Fruit fly (Drosophila melanogaster) whole organism, embryonic: ENCODE data around the gene CG11560.

Experiments used
- Adf1 ChIP-seq: fragments of 200-800 bp; sonication (Bioruptor generic); IDR thresholded peaks from 2 replicates; pipeline ENCODE4 v1.3.6; 2022; ENCODE audit warnings: missing biosample characterization, missing genetic modification characterization
- Atf3 ChIP-seq: fragments of 200-800 bp; sonication (Bioruptor generic); optimal IDR thresholded peaks from 3 replicates; lab custom pipeline; 2016; ENCODE audit warnings: missing biosample characterization, missing genetic modification characterization
- CG1024 ChIP-seq: fragments of 200-800 bp; sonication (Bioruptor generic); IDR thresholded peaks from 2 replicates; pipeline ENCODE4 v1.3.6; 2022; ENCODE audit warnings: missing biosample characterization, missing genetic modification characterization
- CG10565 ChIP-seq: fragments of 200-800 bp; sonication (Bioruptor generic); optimal IDR thresholded peaks from 3 replicates; lab custom pipeline; 2016; ENCODE audit warnings: missing biosample characterization, mild to moderate bottlenecking, missing genetic modification characterization
- CG11247 ChIP-seq: fragments of 200-800 bp; sonication (Bioruptor generic); IDR thresholded peaks from 2 replicates; pipeline ENCODE4 v1.3.6; 2022; ENCODE audit warnings: missing biosample characterization, missing genetic modification characterization
- CG11504 ChIP-seq: fragments of 200-800 bp; sonication (Bioruptor generic); optimal IDR thresholded peaks from 3 replicates; lab custom pipeline; 2019; ENCODE audit warnings: missing biosample characterization, mild to moderate bottlenecking, missing genetic modification characterization, moderate library complexity
- CG12104 ChIP-seq: fragments of 200-800 bp; sonication (Bioruptor generic); optimal IDR thresholded peaks from 3 replicates; lab custom pipeline; 2016; ENCODE audit warnings: missing biosample characterization, missing genetic modification characterization
- CG12659 ChIP-seq: fragments of 200-800 bp; sonication (Bioruptor generic); optimal IDR thresholded peaks from 3 replicates; lab custom pipeline; 2017; ENCODE audit warnings: mild to moderate bottlenecking, missing biosample characterization, missing genetic modification reagents, missing genetic modification characterization
- CG14441 ChIP-seq: fragments of 200-800 bp; sonication (Bioruptor generic); IDR thresholded peaks from 2 replicates; pipeline ENCODE4 v1.3.6; 2022; ENCODE audit warnings: missing biosample characterization, missing genetic modification characterization
- CG14667 ChIP-seq: fragments of 200-800 bp; sonication (Bioruptor generic); IDR thresholded peaks from 2 replicates; pipeline ENCODE4 v1.3.6; 2022; ENCODE audit warnings: missing biosample characterization, missing genetic modification characterization
- CG15269 ChIP-seq: fragments of 200-800 bp; sonication (Bioruptor generic); optimal IDR thresholded peaks from 2 replicates; lab custom pipeline; 2018; ENCODE audit warnings: missing biosample characterization, mild to moderate bottlenecking, missing genetic modification characterization, moderate library complexity
- CG1602 ChIP-seq: fragments of 200-800 bp; sonication (Bioruptor generic); optimal IDR thresholded peaks from 3 replicates; lab custom pipeline; 2016; ENCODE audit warnings: missing biosample characterization, missing genetic modification characterization
- CG18619 ChIP-seq: fragments of 200-800 bp; sonication (Bioruptor generic); optimal IDR thresholded peaks from 3 replicates; lab custom pipeline; 2017; ENCODE audit warnings: missing biosample characterization, mild to moderate bottlenecking, missing genetic modification characterization
- CG3281 ChIP-seq: fragments of 200-800 bp; sonication (Bioruptor generic); optimal IDR thresholded peaks from 3 replicates; lab custom pipeline; 2017; ENCODE audit warnings: missing biosample characterization, mild to moderate bottlenecking, missing genetic modification characterization
- CG4282 ChIP-seq: fragments of 200-800 bp; sonication (Bioruptor generic); optimal IDR thresholded peaks from 2 replicates; lab custom pipeline; 2016; ENCODE audit warnings: missing biosample characterization, missing genetic modification characterization
- CG4328 ChIP-seq: fragments of 200-800 bp; sonication (Bioruptor generic); optimal IDR thresholded peaks from 3 replicates; lab custom pipeline; 2017; ENCODE audit warnings: missing biosample characterization, missing genetic modification reagents, missing genetic modification characterization
- CG4617 ChIP-seq: fragments of 200-800 bp; sonication (Bioruptor generic); optimal IDR thresholded peaks from 3 replicates; lab custom pipeline; 2016; ENCODE audit warnings: missing biosample characterization, missing genetic modification characterization, borderline replicate concordance
- CG7271 ChIP-seq: fragments of 200-800 bp; sonication (Bioruptor generic); optimal IDR thresholded peaks from 2 replicates; lab custom pipeline; 2018; ENCODE audit warnings: missing biosample characterization, mild to moderate bottlenecking, missing genetic modification characterization, moderate library complexity
- CG7963 ChIP-seq: fragments of 200-800 bp; sonication (Bioruptor generic); IDR thresholded peaks from 3 replicates; pipeline ENCODE4 v1.3.6; 2022; ENCODE audit warnings: missing biosample characterization, missing genetic modification characterization; ENCODE audit not compliant: partially characterized antibody
- CG8478 ChIP-seq: fragments of >200 bp; optimal IDR thresholded peaks from 2 replicates; lab custom pipeline; 2018
- CG8944 ChIP-seq: fragments of 200-800 bp; sonication (Bioruptor generic); optimal IDR thresholded peaks from 3 replicates; lab custom pipeline; 2016; ENCODE audit warnings: missing biosample characterization, missing genetic modification characterization
- CG9797 ChIP-seq: fragments of 200-800 bp; sonication (Bioruptor generic); optimal IDR thresholded peaks from 3 replicates; lab custom pipeline; 2018; ENCODE audit warnings: missing biosample characterization, mild to moderate bottlenecking, missing genetic modification characterization
- Dfd ChIP-seq, 2 experiments: fragments of >200 bp; optimal IDR thresholded peaks; 2 replicates each; lab custom pipeline; 2017; ENCODE audit warnings: missing biosample characterization in 2 of 2, missing genetic modification characterization in 2 of 2
- E2f1 ChIP-seq: fragments of 200-800 bp; sonication (Bioruptor generic); IDR thresholded peaks from 2 replicates; pipeline ENCODE4 v1.3.6; 2022; ENCODE audit warnings: missing biosample characterization, missing genetic modification characterization
- E2f2 ChIP-seq: fragments of 200-800 bp; sonication (Bioruptor generic); IDR thresholded peaks from 2 replicates; pipeline ENCODE4 v1.3.6; 2022; ENCODE audit warnings: missing biosample characterization, missing genetic modification characterization
- Ets65A ChIP-seq: fragments of 200-800 bp; sonication (Bioruptor generic); peaks from one replicate; lab custom pipeline; 2016; ENCODE audit warnings: missing biosample characterization, missing genetic modification characterization
- Fer3 ChIP-seq: fragments of 200-800 bp; sonication (Bioruptor generic); optimal IDR thresholded peaks from 2 replicates; lab custom pipeline; 2018; ENCODE audit warnings: missing biosample characterization, mild to moderate bottlenecking, missing genetic modification characterization, moderate library complexity
- Sox102F ChIP-seq: fragments of 200-800 bp; sonication (Bioruptor generic); optimal IDR thresholded peaks from 2 replicates; lab custom pipeline; 2018; ENCODE audit warnings: missing biosample characterization, mild to moderate bottlenecking, missing genetic modification characterization, moderate library complexity
- Usf ChIP-seq: fragments of 200-800 bp; sonication (Bioruptor generic); optimal IDR thresholded peaks from 2 replicates; lab custom pipeline; 2017; ENCODE audit warnings: missing genotype, missing biosample characterization, missing genetic modification characterization
- Vsx1 ChIP-seq: fragments of 200-800 bp; sonication (Bioruptor generic); optimal IDR thresholded peaks from 2 replicates; lab custom pipeline; 2017; ENCODE audit warnings: missing biosample characterization, mild to moderate bottlenecking, missing genetic modification characterization, missing genetic modification reagents
- ab ChIP-seq: fragments of 200-800 bp; sonication (Bioruptor generic); optimal IDR thresholded peaks from 2 replicates; lab custom pipeline; 2016; ENCODE audit warnings: missing biosample characterization, missing genetic modification characterization
- abd-A ChIP-seq: fragments of 200-800 bp; sonication (Bioruptor generic); optimal IDR thresholded peaks from 3 replicates; lab custom pipeline; 2019; ENCODE audit warnings: missing biosample characterization, mild to moderate bottlenecking, missing genetic modification characterization, moderate library complexity
- aop ChIP-seq: fragments of 200-800 bp; sonication (Bioruptor generic); IDR thresholded peaks from 2 replicates; pipeline ENCODE4 v1.3.6; 2022; ENCODE audit warnings: missing biosample characterization, missing genetic modification characterization
- bigmax ChIP-seq: fragments of 200-800 bp; sonication (Bioruptor generic); optimal IDR thresholded peaks from 2 replicates; lab custom pipeline; 2018; ENCODE audit warnings: missing biosample characterization, mild to moderate bottlenecking, missing genetic modification characterization
- chn ChIP-seq: fragments of 200-800 bp; sonication (Bioruptor generic); optimal IDR thresholded peaks from 2 replicates; lab custom pipeline; 2016; ENCODE audit warnings: missing biosample characterization, missing genetic modification characterization
- fd3F ChIP-seq: fragments of 200-800 bp; sonication (Bioruptor generic); optimal IDR thresholded peaks from 2 replicates; lab custom pipeline; 2018; ENCODE audit warnings: missing biosample characterization, mild to moderate bottlenecking, missing genetic modification characterization, moderate library complexity
- gt ChIP-seq: fragments of 200-800 bp; sonication (Bioruptor generic); IDR thresholded peaks from 2 replicates; pipeline ENCODE4 v1.3.6; 2022; ENCODE audit warnings: missing biosample characterization, missing genetic modification characterization
- ham ChIP-seq: fragments of 200-800 bp; sonication (Bioruptor generic); IDR thresholded peaks from 2 replicates; pipeline ENCODE4 v1.3.6; 2022; ENCODE audit warnings: missing biosample characterization, missing genetic modification characterization
- jing ChIP-seq: fragments of 200-800 bp; sonication (Bioruptor generic); optimal IDR thresholded peaks from 2 replicates; lab custom pipeline; 2018; ENCODE audit warnings: missing biosample characterization, mild to moderate bottlenecking, missing genetic modification characterization
- ken ChIP-seq: fragments of 200-800 bp; sonication (Bioruptor generic); IDR thresholded peaks from 3 replicates; pipeline ENCODE4 v1.3.6; 2022; ENCODE audit warnings: missing biosample characterization, missing genetic modification characterization
- knrl ChIP-seq: fragments of 200-800 bp; sonication (Bioruptor generic); IDR thresholded peaks from 3 replicates; pipeline ENCODE4 v1.3.6; 2022; ENCODE audit warnings: missing biosample characterization, missing genetic modification characterization; ENCODE audit not compliant: partially characterized antibody
- p53 ChIP-seq: fragments of 200-800 bp; sonication (Bioruptor generic); optimal IDR thresholded peaks from 2 replicates; lab custom pipeline; 2016; ENCODE audit warnings: missing biosample characterization, missing genetic modification characterization
- phol ChIP-seq: fragments of 200-800 bp; sonication (Bioruptor generic); optimal IDR thresholded peaks from 3 replicates; lab custom pipeline; 2018; ENCODE audit warnings: missing biosample characterization, mild to moderate bottlenecking, missing genetic modification characterization, moderate library complexity
- pita ChIP-seq: fragments of 200-800 bp; sonication (Bioruptor generic); optimal IDR thresholded peaks from 2 replicates; lab custom pipeline; 2017; ENCODE audit warnings: missing biosample characterization, mild to moderate bottlenecking, missing genetic modification characterization
- rib ChIP-seq: fragments of 200-800 bp; sonication (Bioruptor generic); IDR thresholded peaks from 2 replicates; pipeline ENCODE4 v1.3.6; 2022; ENCODE audit warnings: missing biosample characterization, missing genetic modification characterization
- row ChIP-seq: fragments of 200-800 bp; sonication (Bioruptor generic); IDR thresholded peaks from 3 replicates; pipeline ENCODE4 v1.3.6; 2022; ENCODE audit warnings: missing biosample characterization, missing genetic modification characterization
- run ChIP-seq: fragments of 200-800 bp; sonication (Bioruptor generic); optimal IDR thresholded peaks from 3 replicates; lab custom pipeline; 2018; ENCODE audit warnings: missing biosample characterization, mild to moderate bottlenecking, missing genetic modification characterization
- sens ChIP-seq: fragments of 200-800 bp; sonication (Bioruptor generic); peaks from one replicate; lab custom pipeline; 2016; ENCODE audit warnings: missing biosample characterization, missing genetic modification characterization
- sima ChIP-seq: fragments of 200-800 bp; sonication (Bioruptor generic); optimal IDR thresholded peaks from 2 replicates; lab custom pipeline; 2016; ENCODE audit warnings: missing biosample characterization, missing genetic modification characterization
- tap ChIP-seq: fragments of 200-800 bp; optimal IDR thresholded peaks from 3 replicates; lab custom pipeline; 2019; ENCODE audit warnings: missing biosample characterization, mild to moderate bottlenecking, missing genetic modification characterization, moderate library complexity

CG11560 gene

DNA sequence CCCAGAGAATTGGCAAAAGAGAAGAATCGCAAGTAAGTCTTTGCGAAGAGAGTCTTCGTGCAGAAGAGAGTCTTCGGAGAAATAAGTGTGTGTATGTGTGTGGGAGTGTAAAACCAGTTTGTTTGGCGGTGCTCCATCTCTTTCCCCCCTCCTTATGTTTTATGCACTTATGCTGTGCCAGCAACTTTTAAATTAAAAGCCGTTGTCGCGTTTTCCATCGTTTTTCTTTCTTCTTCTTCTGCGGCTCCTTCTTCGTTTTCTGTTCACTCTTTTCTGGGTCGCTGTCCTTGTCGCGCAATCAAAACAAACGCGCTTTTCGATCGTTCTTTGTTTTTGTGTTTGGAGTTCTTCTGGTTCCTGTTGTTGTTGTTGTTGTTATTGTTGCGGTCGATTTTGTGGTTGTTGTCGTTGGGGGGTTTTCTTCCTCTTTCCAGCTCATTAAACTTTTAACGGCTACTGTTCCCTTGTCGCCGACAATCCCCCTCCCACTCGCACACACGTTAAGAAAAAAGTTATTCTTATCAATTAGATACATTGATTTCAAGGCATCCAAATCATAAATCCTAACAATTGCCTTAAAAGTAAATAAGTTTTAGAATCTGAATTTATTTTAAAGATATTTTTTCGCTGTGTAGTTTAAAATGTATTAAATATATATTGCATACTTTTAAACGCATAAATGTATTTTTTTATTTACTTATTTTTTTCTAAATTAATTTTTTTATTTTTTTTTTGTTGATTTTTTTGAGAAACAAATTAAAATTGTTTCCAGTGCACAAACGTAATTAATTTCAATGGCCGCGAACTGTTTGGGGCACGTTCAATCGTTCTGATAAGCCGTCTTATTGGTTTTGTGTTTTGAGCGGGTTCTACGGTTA lies 8.5 kb upstream of the CG11560 start (continued):
- peak; percentile 50 for TF ChIP-seq Usf (GFP tag; lab: Kevin White, UChicago)
- no peak for TF ChIP-seq sima (GFP tag; lab: Kevin White, UChicago)
- TF ChIP-seq bigmax: no peak
- peak; percentile 34; the same call in 1 of the 2 replicates for TF ChIP-seq CG14441 (GFP tag; lab: Robert Waterston, UW)
- no peak for TF ChIP-seq ab
- TF ChIP-seq CG7271 (tag; lab: Kevin White, UChicago): peak; percentile 84
- peak; percentile 72 for TF ChIP-seq CG12104
- TF ChIP-seq CG4328 (GFP tag; lab: Kevin White, UChicago): peak; percentile 57
- TF ChIP-seq p53: no peak
- peak; percentile 78 for TF ChIP-seq run
- TF ChIP-seq CG1602 (GFP tag; lab: Kevin White, UChicago): peak; percentile 79
- TF ChIP-seq tap (tag; lab: Kevin White, UChicago): peak; percentile 78
- peak; percentile 62; the same call in 1 of the 3 replicates for TF ChIP-seq ken (GFP tag; lab: Robert Waterston, UW)
- no peak; the same call in 1 of the 2 replicates for TF ChIP-seq CG11247
- TF ChIP-seq ham (GFP tag; lab: Robert Waterston, UW): no peak
- peak; percentile 96 for TF ChIP-seq Ets65A
- no peak for TF ChIP-seq chn (GFP tag; lab: Kevin White, UChicago)
- peak; percentile 81 for TF ChIP-seq fd3F (GFP tag; lab: Kevin White, UChicago)
- no peak for TF ChIP-seq CG4282 (GFP tag; lab: Kevin White, UChicago)
- peak; percentile 77 for TF ChIP-seq row (GFP tag; lab: Robert Waterston, UW)
- TF ChIP-seq Sox102F: peak; percentile 89
- TF ChIP-seq E2f1 (GFP tag; lab: Robert Waterston, UW): peak; percentile 82
- TF ChIP-seq E2f2 (GFP tag; lab: Robert Waterston, UW): peak; percentile 50; the same call in 1 of the 2 replicates
- peak; percentile 92 for TF ChIP-seq phol (tag; lab: Kevin White, UChicago)
- TF ChIP-seq Vsx1 (GFP tag; lab: Kevin White, UChicago): peak; percentile 69
- peak; percentile 79 for TF ChIP-seq Fer3 (tag; lab: Kevin White, UChicago)
- peak; percentile 95 for TF ChIP-seq sens (GFP tag; lab: Kevin White, UChicago)
- TF ChIP-seq Dfd (GFP tag; optimal IDR thresholded peaks at IDR 0.05; lab: Kevin White, UChicago): no peak
- TF ChIP-seq gt (GFP tag; lab: Robert Waterston, UW): no peak
- TF ChIP-seq Adf1: no peak
- TF ChIP-seq CG15269 (tag; lab: Kevin White, UChicago): peak; percentile 90
- TF ChIP-seq pita (GFP tag; lab: Kevin White, UChicago): no peak
- peak; percentile 11 for TF ChIP-seq CG8944 (GFP tag; lab: Kevin White, UChicago)
- no peak for TF ChIP-seq CG8478 (lab: Kevin White, UChicago)
- no peak for TF ChIP-seq CG9797
- TF ChIP-seq jing (GFP tag; lab: Kevin White, UChicago): peak; percentile 11
- peak; percentile 64 for TF ChIP-seq CG3281
- no peak for TF ChIP-seq knrl
- TF ChIP-seq CG11504 (tag; lab: Kevin White, UChicago): peak; percentile 93
- no peak for TF ChIP-seq abd-A (tag; lab: Kevin White, UChicago)
- TF ChIP-seq CG4617 (GFP tag; lab: Kevin White, UChicago): no peak
- no peak for TF ChIP-seq Atf3 (GFP tag; lab: Kevin White, UChicago)
- peak; percentile 86 for TF ChIP-seq CG12659
- no peak for TF ChIP-seq aop (GFP tag; lab: Robert Waterston, UW)
- TF ChIP-seq CG7963 (GFP tag; lab: Robert Waterston, UW): no peak; the same call in 2 of the 3 replicates
- TF ChIP-seq CG10565 (GFP tag; lab: Kevin White, UChicago): no peak
- TF ChIP-seq CG18619 (GFP tag; lab: Kevin White, UChicago): peak; percentile 79
- no peak for TF ChIP-seq rib (GFP tag; lab: Robert Waterston, UW)
- TF ChIP-seq CG14667 (GFP tag; lab: Robert Waterston, UW): peak; percentile 58; the same call in 1 of the 2 replicates
- no peak for TF ChIP-seq CG1024 (GFP tag; lab: Robert Waterston, UW)
